Worm (Caenorhabditis elegans) whole organism, dauer: ENCODE results near the gene eco-1.

Source experiments
- unc-62 ChIP-seq: sonication (generic microtip); optimal IDR thresholded peaks from 2 replicates; lab custom pipeline; 2017; ENCODE audit warnings: missing biosample characterization, missing genetic modification reagents, missing genetic modification characterization

Gene eco-1

DNA sequence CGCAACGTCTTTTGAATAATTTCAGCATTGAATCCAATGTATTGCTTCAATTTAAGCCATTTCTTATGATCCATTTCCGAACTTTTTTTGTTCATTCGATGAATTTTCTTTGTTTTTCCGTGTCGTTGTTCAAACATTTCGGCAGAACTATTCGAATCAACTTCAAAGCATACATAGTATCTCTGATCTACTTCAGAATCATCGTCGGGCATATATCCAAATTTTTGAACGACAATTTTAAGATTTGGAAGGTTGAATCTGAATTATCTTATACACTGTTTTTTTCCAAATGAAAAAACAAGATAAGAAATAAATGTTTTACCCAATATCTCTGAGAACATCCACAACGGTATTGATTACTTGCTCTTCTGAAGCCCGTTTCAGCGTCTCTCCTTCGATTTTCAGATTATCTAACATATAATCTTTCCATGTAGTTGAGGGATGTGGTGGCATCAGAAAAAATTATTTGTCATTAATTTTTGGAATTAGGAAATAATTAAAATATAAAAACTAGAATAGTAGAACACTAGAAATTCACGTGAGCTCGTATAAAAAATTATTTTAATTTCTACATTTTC, 29.7 kb downstream of the eco-1 start, which contains the start of gene lab-2:
Gene lab-2, minus strand, starts transcription at position 453 of the 578 bp plus-strand sequence.
- no peak for TF ChIP-seq unc-62

DNA sequence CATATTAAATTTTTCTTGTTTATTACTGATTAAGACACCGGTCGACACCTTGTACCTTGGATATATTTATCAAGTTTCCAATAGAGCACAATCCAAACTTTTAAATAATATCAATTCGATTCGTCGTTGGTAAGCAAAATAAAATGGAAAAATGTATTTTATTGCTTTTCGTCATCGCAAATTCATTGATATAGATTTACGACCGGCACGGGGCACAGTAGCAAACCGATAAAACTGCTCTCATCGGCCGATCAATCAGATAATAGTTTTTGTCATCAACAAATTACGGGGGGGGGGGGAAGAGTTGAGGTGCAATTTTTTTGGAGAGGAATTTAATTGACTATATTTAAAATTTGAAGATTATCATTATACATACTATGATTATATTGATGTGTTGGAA, 35.6 kb downstream of the eco-1 start:
- TF ChIP-seq unc-62, result no peak

- TF ChIP-seq unc-62, result no peak
Measured at ce11 chrIII:7322018-7322417, 36.9 kb downstream of the eco-1 start.

DNA sequence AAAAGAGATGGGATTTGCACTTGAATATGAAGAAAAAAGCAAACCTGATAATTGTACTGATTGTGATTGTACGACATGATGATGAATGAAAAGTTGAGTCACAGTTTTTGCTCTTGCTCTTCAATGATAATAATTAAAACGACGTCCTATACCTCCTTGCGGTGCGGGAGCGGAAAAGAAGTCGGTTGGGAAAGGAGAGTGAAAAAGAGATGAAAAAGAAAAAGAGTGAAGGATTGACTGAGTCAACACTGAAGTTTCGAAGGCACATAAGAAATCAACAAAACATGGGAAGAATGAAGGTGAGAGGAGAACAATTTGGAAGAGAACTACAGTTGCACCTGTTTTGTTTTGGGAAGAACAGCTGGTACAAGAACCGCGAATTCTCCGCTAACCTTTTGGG, 39.5 kb downstream of the eco-1 start, which contains the start of gene F56C9.8:
Gene F56C9.8, minus strand, starts transcription at position 120 of the 400 bp plus-strand sequence.
- TF ChIP-seq unc-62, result no peak

- TF ChIP-seq unc-62, result no peak
Measured at ce11 chrIII:7317354-7317753, 41.5 kb downstream of the eco-1 start.

DNA sequence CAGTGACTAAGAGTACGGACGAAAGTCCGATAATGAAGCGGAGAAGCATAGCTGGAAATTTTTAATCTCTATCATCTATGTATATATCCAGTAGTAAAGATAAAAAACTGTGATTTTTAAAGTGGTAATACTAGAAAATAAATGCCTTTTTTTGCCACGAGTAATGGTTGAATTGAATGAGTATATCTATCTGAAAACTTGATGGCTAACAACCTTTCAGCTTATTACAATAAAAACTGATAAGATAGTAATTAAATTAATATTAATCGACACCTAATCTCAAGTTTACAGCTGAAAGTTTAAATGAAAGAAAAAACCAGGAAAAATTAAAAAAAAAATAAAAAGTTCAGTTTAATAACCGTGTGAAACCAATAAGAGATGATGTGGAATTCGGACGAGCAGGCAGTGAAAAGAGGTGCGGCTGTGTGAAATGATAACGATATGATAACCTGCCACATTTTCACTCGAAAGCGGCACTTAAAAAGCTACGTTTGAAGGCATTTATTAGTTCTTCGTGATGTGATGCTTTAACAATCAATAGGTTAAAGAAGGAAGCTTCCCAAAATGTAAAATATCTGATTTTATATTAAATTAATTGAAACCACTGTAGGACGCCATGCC, 43.9 kb downstream of the eco-1 start, which contains the start of gene nspg-6:
Gene nspg-6, minus strand, starts transcription at position 51 of the 621 bp plus-strand sequence.
- TF ChIP-seq unc-62, result no peak

- TF ChIP-seq unc-62, result no peak
Measured at ce11 chrIII:7314473-7314872, 44.4 kb downstream of the eco-1 start.

- no peak for TF ChIP-seq unc-62
Measured at ce11 chrIII:7310662-7311340, 48.1 kb downstream of the eco-1 start, which contains the start of the genes F56C9.6 and F56C9.3. F56C9.6 (minus strand) TSS chrIII:7310773. F56C9.3 (plus strand) TSS chrIII:7311290.

DNA sequence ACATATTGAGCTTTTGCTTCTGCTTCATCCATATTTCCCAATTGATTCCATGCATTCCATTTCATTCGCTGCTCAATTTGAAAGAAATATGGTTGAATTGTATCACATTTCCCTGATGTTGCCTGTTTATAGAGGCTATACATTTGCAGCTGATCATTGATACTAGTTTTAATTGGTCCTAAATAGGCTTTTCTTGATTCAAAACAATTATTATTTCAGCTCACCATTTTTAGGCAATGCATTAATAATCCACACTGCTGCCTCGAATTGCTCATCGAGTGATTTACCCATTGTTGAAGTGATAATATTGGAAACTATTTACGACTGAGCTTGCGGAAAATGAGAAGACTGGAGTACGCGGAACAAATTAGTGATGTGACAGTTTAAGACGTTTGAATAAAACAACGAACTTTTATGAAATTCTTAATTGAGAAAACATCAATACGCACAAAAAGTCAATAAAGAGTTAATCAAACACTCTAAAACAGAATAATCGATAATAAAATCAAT, 50.2 kb downstream of the eco-1 start, which contains the start of gene acbp-4:
Gene acbp-4, minus strand, starts transcription at position 510 of the 510 bp plus-strand sequence.
- no peak for TF ChIP-seq unc-62
